Fruit fly (Drosophila melanogaster) whole organism, embryonic: ENCODE data around the gene g.

Experiments used
- Asciz ChIP-seq: fragments of 200-800 bp; sonication (Bioruptor generic); optimal IDR thresholded peaks from 2 replicates; lab custom pipeline; 2017; ENCODE audit warnings: missing biosample characterization, mild to moderate bottlenecking, missing genetic modification characterization, missing genetic modification reagents
- Atf6 ChIP-seq: fragments of 200-800 bp; sonication (Bioruptor generic); IDR thresholded peaks from 2 replicates; pipeline ENCODE4 v1.3.6; 2022; ENCODE audit warnings: missing biosample characterization, missing genetic modification characterization
- Bdp1 ChIP-seq: fragments of 200-800 bp; sonication (Bioruptor generic); optimal IDR thresholded peaks from 3 replicates; lab custom pipeline; 2016; ENCODE audit warnings: missing biosample characterization, missing genetic modification characterization
- Blimp-1 ChIP-seq: fragments of 200-800 bp; sonication (Bioruptor generic); optimal IDR thresholded peaks from 3 replicates; lab custom pipeline; 2018; ENCODE audit warnings: missing biosample characterization, missing genetic modification characterization, mild to moderate bottlenecking, moderate library complexity, missing genetic modification reagents
- CG11560 ChIP-seq: fragments of 200-800 bp; sonication (Bioruptor generic); IDR thresholded peaks from 3 replicates; pipeline ENCODE4 v1.3.6; 2022; ENCODE audit warnings: missing biosample characterization, missing genetic modification characterization
- CG13894 ChIP-seq: fragments of 200-800 bp; sonication (Bioruptor generic); optimal IDR thresholded peaks from 3 replicates; lab custom pipeline; 2018; ENCODE audit warnings: missing biosample characterization, mild to moderate bottlenecking, missing genetic modification characterization, moderate library complexity
- CG1529 ChIP-seq: fragments of 200-800 bp; sonication (Bioruptor generic); optimal IDR thresholded peaks from 3 replicates; lab custom pipeline; 2018; ENCODE audit warnings: missing biosample characterization, missing genetic modification characterization
- CG15514 ChIP-seq: fragments of 200-800 bp; sonication (Bioruptor generic); optimal IDR thresholded peaks from 3 replicates; lab custom pipeline; 2017; ENCODE audit warnings: missing biosample characterization, missing genetic modification characterization, mild to moderate bottlenecking, moderate library complexity, missing genetic modification reagents
- CG17186 ChIP-seq: fragments of 200-800 bp; sonication (Bioruptor generic); optimal IDR thresholded peaks from 3 replicates; lab custom pipeline; 2017; ENCODE audit warnings: missing biosample characterization, missing genetic modification reagents, missing genetic modification characterization
- CG17802 ChIP-seq: fragments of 200-800 bp; sonication (Bioruptor generic); optimal IDR thresholded peaks from 2 replicates; lab custom pipeline; 2018; ENCODE audit warnings: missing biosample characterization, mild to moderate bottlenecking, missing genetic modification characterization, moderate library complexity
- CG18011 ChIP-seq: fragments of 200-800 bp; sonication (Bioruptor generic); optimal IDR thresholded peaks from 2 replicates; lab custom pipeline; 2017; ENCODE audit warnings: missing biosample characterization, missing genetic modification characterization, mild to moderate bottlenecking, moderate library complexity, missing genotype
- CG3847 ChIP-seq: fragments of 200-800 bp; sonication (Bioruptor generic); IDR thresholded peaks from 2 replicates; pipeline ENCODE4 v1.3.6; 2022; ENCODE audit warnings: missing biosample characterization, missing genetic modification characterization
- CG7987 ChIP-seq: fragments of 200-800 bp; sonication (Bioruptor generic); optimal IDR thresholded peaks from 2 replicates; lab custom pipeline; 2018; ENCODE audit warnings: missing biosample characterization, mild to moderate bottlenecking, missing genetic modification characterization, moderate library complexity
- CG8924 ChIP-seq: fragments of 200-800 bp; optimal IDR thresholded peaks from 3 replicates; lab custom pipeline; 2019; ENCODE audit warnings: missing biosample characterization, mild to moderate bottlenecking, missing genetic modification characterization, moderate library complexity
- CoRest ChIP-seq: fragments of 200-800 bp; sonication (Bioruptor generic); optimal IDR thresholded peaks from 3 replicates; lab custom pipeline; 2018; ENCODE audit warnings: missing biosample characterization, mild to moderate bottlenecking, missing genetic modification characterization, moderate library complexity
- Hand ChIP-seq: fragments of 200-800 bp; sonication (Bioruptor generic); optimal IDR thresholded peaks from 2 replicates; lab custom pipeline; 2017; ENCODE audit warnings: mild to moderate bottlenecking, missing biosample characterization, missing genetic modification reagents, missing genetic modification characterization
- MESR4 ChIP-seq: fragments of 200-800 bp; sonication (Bioruptor generic); optimal IDR thresholded peaks from 2 replicates; lab custom pipeline; 2018; ENCODE audit warnings: missing biosample characterization, mild to moderate bottlenecking, missing genetic modification characterization, moderate library complexity
- NC2α ChIP-seq: fragments of 200-800 bp; sonication (Bioruptor generic); optimal IDR thresholded peaks from 2 replicates; lab custom pipeline; 2016; ENCODE audit warnings: missing biosample characterization, missing genetic modification characterization
- NFAT ChIP-seq: fragments of 200-800 bp; sonication (Bioruptor generic); IDR thresholded peaks from 2 replicates; pipeline ENCODE4 v1.3.6; 2022; ENCODE audit warnings: missing biosample characterization, missing genetic modification characterization
- Sry-δ ChIP-seq: fragments of 200-800 bp; sonication (Bioruptor generic); optimal IDR thresholded peaks from 2 replicates; lab custom pipeline; 2016; ENCODE audit warnings: missing biosample characterization, missing genetic modification characterization
- Ssrp ChIP-seq: fragments of 200-800 bp; sonication (Bioruptor generic); optimal IDR thresholded peaks from 2 replicates; lab custom pipeline; 2018; ENCODE audit warnings: missing biosample characterization, mild to moderate bottlenecking, missing genetic modification characterization, moderate library complexity
- abd-A ChIP-seq: fragments of 200-800 bp; sonication (Bioruptor generic); optimal IDR thresholded peaks from 3 replicates; lab custom pipeline; 2019; ENCODE audit warnings: missing biosample characterization, mild to moderate bottlenecking, missing genetic modification characterization, moderate library complexity
- ato ChIP-seq: fragments of 200-800 bp; sonication (Bioruptor generic); IDR thresholded peaks from 2 replicates; pipeline ENCODE4 v1.3.6; 2022; ENCODE audit warnings: missing biosample characterization, missing genetic modification characterization; ENCODE audit not compliant: partially characterized antibody
- bbx ChIP-seq: fragments of 200-800 bp; sonication (Bioruptor generic); IDR thresholded peaks from 2 replicates; pipeline ENCODE4 v1.3.6; 2022; ENCODE audit warnings: missing biosample characterization, missing genetic modification characterization; ENCODE audit not compliant: partially characterized antibody
- cato ChIP-seq: fragments of 200-800 bp; sonication (Bioruptor generic); optimal IDR thresholded peaks from 2 replicates; lab custom pipeline; 2016; ENCODE audit warnings: missing biosample characterization, missing genetic modification characterization, borderline replicate concordance
- cg ChIP-seq: fragments of 200-800 bp; sonication (Bioruptor generic); optimal IDR thresholded peaks from 3 replicates; lab custom pipeline; 2019; ENCODE audit warnings: missing biosample characterization, mild to moderate bottlenecking, missing genetic modification characterization, moderate library complexity
- danr ChIP-seq: fragments of 200-800 bp; sonication (Bioruptor generic); IDR thresholded peaks from 2 replicates; pipeline ENCODE4 v1.3.6; 2022; ENCODE audit warnings: missing biosample characterization, missing genetic modification characterization
- esg ChIP-seq: fragments of 200-800 bp; sonication (Bioruptor generic); conservative IDR thresholded peaks from 2 replicates; pipeline ENCODE4 v1.3.6; 2022; ENCODE audit warnings: missing biosample characterization, missing genetic modification characterization
- fd64A ChIP-seq: fragments of 200-800 bp; sonication (Bioruptor generic); optimal IDR thresholded peaks from 3 replicates; lab custom pipeline; 2018; ENCODE audit warnings: missing biosample characterization, mild to moderate bottlenecking, missing genetic modification characterization
- fd96Cb ChIP-seq: fragments of 200-800 bp; sonication (Bioruptor generic); optimal IDR thresholded peaks from 2 replicates; lab custom pipeline; 2018; ENCODE audit warnings: missing biosample characterization, mild to moderate bottlenecking, missing genetic modification characterization, moderate library complexity
- grn ChIP-seq: fragments of 200-800 bp; sonication (Bioruptor generic); optimal IDR thresholded peaks from 3 replicates; lab custom pipeline; 2017; ENCODE audit warnings: missing biosample characterization, missing genetic modification characterization
- ham ChIP-seq: fragments of 200-800 bp; sonication (Bioruptor generic); IDR thresholded peaks from 2 replicates; pipeline ENCODE4 v1.3.6; 2022; ENCODE audit warnings: missing biosample characterization, missing genetic modification characterization
- hbn ChIP-seq: fragments of 200-800 bp; sonication (Bioruptor generic); IDR thresholded peaks from 2 replicates; pipeline ENCODE4 v1.3.6; 2022; ENCODE audit warnings: missing biosample characterization, missing genetic modification characterization; ENCODE audit not compliant: partially characterized antibody
- lmd ChIP-seq: fragments of 200-800 bp; sonication (Bioruptor generic); IDR thresholded peaks from 2 replicates; pipeline ENCODE4 v1.3.6; 2022; ENCODE audit warnings: missing biosample characterization, missing genetic modification characterization
- maf-S ChIP-seq: fragments of 200-800 bp; sonication (Bioruptor generic); optimal IDR thresholded peaks from 2 replicates; lab custom pipeline; 2016; ENCODE audit warnings: missing biosample characterization, missing genetic modification characterization
- p53 ChIP-seq: fragments of 200-800 bp; sonication (Bioruptor generic); optimal IDR thresholded peaks from 2 replicates; lab custom pipeline; 2016; ENCODE audit warnings: missing biosample characterization, missing genetic modification characterization
- prd ChIP-seq, 3 experiments: fragments of >200 bp in 2 of 3; fragments of 200-800 bp in 1 of 3; sonication (Bioruptor generic) in 1 of 3; optimal IDR thresholded peaks in 2 of 3; IDR thresholded peaks in 1 of 3; 2 replicates in 2 of 3; 3 replicates in 1 of 3; pipeline versions ENCODE4 v1.3.6 to Lab custom; 2017 to 2022; ENCODE audit warnings: missing biosample characterization in 1 of 3, missing genetic modification characterization in 1 of 3
- sc ChIP-seq, 3 experiments: fragments of >200 bp in 2 of 3; fragments of 200-800 bp in 1 of 3; sonication (Bioruptor generic) in 1 of 3; optimal IDR thresholded peaks; 2 replicates in 2 of 3; 3 replicates in 1 of 3; lab custom pipeline; 2017; ENCODE audit warnings: mild to moderate bottlenecking in 1 of 3, missing biosample characterization in 1 of 3, missing genetic modification characterization in 1 of 3, missing genetic modification reagents in 1 of 3
- tin ChIP-seq: fragments of 200-800 bp; sonication (Bioruptor generic); optimal IDR thresholded peaks from 3 replicates; lab custom pipeline; 2016; ENCODE audit warnings: missing biosample characterization, missing genetic modification characterization
- tll ChIP-seq, 2 experiments: fragments of 200-800 bp in 1 of 2; fragments of >200 bp in 1 of 2; sonication (Bioruptor generic) in 1 of 2; optimal IDR thresholded peaks; 2 replicates each; lab custom pipeline; 2017 to 2019; ENCODE audit warnings: missing biosample characterization in 2 of 2, missing genetic modification characterization in 2 of 2, mild to moderate bottlenecking in 1 of 2, moderate library complexity in 1 of 2
- tna ChIP-seq: fragments of 200-800 bp; sonication (Bioruptor generic); IDR thresholded peaks from 2 replicates; pipeline ENCODE4 v1.3.6; 2022; ENCODE audit warnings: missing biosample characterization, missing genetic modification characterization; ENCODE audit not compliant: partially characterized antibody
- tup ChIP-seq: fragments of 200-800 bp; sonication (Bioruptor generic); optimal IDR thresholded peaks from 2 replicates; lab custom pipeline; 2016; ENCODE audit warnings: missing biosample characterization, mild to moderate bottlenecking, missing genetic modification characterization, moderate library complexity
- unc-4 ChIP-seq: fragments of 200-800 bp; sonication (Bioruptor generic); IDR thresholded peaks from 2 replicates; pipeline ENCODE4 v1.3.6; 2022; ENCODE audit warnings: missing biosample characterization, missing genetic modification characterization; ENCODE audit not compliant: partially characterized antibody
- zen2 ChIP-seq: fragments of 200-800 bp; sonication (Bioruptor generic); IDR thresholded peaks from 3 replicates; pipeline ENCODE4 v1.3.6; 2022; ENCODE audit warnings: missing biosample characterization, missing genetic modification characterization; ENCODE audit not compliant: partially characterized antibody
- zf30C ChIP-seq: fragments of 200-800 bp; sonication (Bioruptor generic); optimal IDR thresholded peaks from 3 replicates; lab custom pipeline; 2018; ENCODE audit warnings: missing biosample characterization, mild to moderate bottlenecking, missing genetic modification characterization
- zfh1 ChIP-seq: fragments of 200-800 bp; sonication (Bioruptor generic); IDR thresholded peaks from 3 replicates; pipeline ENCODE4 v1.3.6; 2022; ENCODE audit warnings: missing biosample characterization, missing genetic modification characterization

g gene

DNA sequence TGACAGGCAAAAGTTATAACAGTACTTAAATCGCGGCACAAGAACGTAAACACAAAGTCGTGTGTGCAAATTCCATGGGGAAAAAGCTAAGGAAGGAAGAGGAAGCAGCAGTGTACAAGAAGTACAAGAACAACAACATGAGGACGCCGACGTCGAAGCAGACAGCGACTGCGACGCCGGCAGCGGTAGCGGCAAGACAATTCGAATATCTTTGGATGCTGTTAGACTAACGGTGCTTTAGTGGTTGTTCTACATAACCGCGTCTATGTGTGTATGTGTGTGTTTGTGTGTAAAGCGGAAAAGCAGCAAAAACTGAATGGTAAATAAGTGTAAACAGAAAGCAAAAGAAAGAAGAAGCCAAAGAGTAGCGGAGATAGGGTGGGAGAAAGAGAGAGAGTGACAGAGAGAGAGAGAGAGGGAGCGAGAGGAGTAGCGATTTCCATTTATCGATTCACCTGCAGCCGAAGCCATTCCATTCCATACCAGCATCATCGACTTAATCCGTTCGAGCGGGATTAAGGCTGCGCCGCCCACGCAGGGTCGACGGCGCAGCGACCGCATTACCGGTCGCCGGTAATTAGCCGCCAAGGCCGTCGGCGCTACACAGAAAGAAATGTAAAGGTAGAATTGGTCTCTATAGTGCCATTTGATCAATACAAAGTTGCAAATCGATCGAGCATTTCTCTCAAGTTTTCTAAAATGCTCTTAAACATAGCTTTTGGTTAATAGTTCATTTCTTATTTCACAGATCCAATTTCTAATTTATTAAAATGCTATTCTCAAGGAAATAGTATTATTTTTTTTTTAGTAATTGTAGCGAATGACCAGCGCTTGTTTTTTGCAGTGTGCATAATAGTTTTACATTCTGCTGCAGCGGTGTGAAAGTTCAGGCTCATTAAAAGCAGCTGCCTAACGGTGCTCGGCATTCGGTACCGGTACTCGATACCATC, 48.2 kb upstream of the g start (continued):
- TF ChIP-seq Asciz (GFP tag; lab: Kevin White, UChicago) (peak; percentile 61), Ssrp (tag; lab: Kevin White, UChicago) (peak; percentile 70), tin (peak; percentile 45), maf-S (GFP tag; lab: Kevin White, UChicago) (peak; percentile 14), CG1529 (peak; percentile 35), abd-A (tag; lab: Kevin White, UChicago) (peak; percentile 50), CG7987 (GFP tag; lab: Kevin White, UChicago) (no peak), prd (optimal IDR thresholded peaks at IDR 0.05; lab: Kevin White, UChicago) (no peak), prd (GFP tag; IDR thresholded peaks at IDR 0.05; lab: Robert Waterston, UW) (peak; percentile 34; the same call in 2 of the 3 replicates), CG13894 (tag; lab: Kevin White, UChicago) (no peak), zf30C (GFP tag; lab: Kevin White, UChicago) (peak; percentile 41), tll (GFP tag; optimal IDR thresholded peaks at IDR 0.05; lab: Kevin White, UChicago) (no peak), Bdp1 (GFP tag; lab: Kevin White, UChicago) (no peak), zfh1 (GFP tag; lab: Robert Waterston, UW) (peak; percentile 41; the same call in 1 of the 3 replicates), danr (0 out of 2 replicates have a peak, but pooled peaks have one; percentile 19), fd96Cb (tag; lab: Kevin White, UChicago) (peak; percentile 48), CoRest (tag; lab: Kevin White, UChicago) (peak; percentile 52), fd64A (GFP tag; lab: Kevin White, UChicago) (no peak), CG3847 (GFP tag; lab: Robert Waterston, UW) (peak; percentile 35; the same call in 1 of the 2 replicates), zen2 (GFP tag; lab: Robert Waterston, UW) (no peak), lmd (GFP tag; lab: Robert Waterston, UW) (peak; percentile 52; the same call in 1 of the 2 replicates), Blimp-1 (GFP tag; lab: Kevin White, UChicago) (peak; percentile 60), CG18011 (no peak), CG17802 (tag; lab: Kevin White, UChicago) (peak; percentile 6), cato (GFP tag; lab: Kevin White, UChicago) (peak; percentile 10), NFAT (GFP tag; lab: Robert Waterston, UW) (no peak), Atf6 (GFP tag; lab: Robert Waterston, UW) (peak; percentile 52; the same call in 1 of the 2 replicates), esg (no peak), sc (optimal IDR thresholded peaks at IDR 0.05; lab: Kevin White, UChicago) (no peak), sc (GFP tag; optimal IDR thresholded peaks at IDR 0.05; lab: Kevin White, UChicago) (peak; percentile 62), CG11560 (tag; lab: Robert Waterston, UW) (no peak), hbn (GFP tag; lab: Robert Waterston, UW) (no peak), cg (GFP tag; lab: Kevin White, UChicago) (peak; percentile 63), grn (GFP tag; lab: Kevin White, UChicago) (no peak), CG15514 (peak; percentile 18), tup (GFP tag; lab: Kevin White, UChicago) (peak; percentile 17)

DNA sequence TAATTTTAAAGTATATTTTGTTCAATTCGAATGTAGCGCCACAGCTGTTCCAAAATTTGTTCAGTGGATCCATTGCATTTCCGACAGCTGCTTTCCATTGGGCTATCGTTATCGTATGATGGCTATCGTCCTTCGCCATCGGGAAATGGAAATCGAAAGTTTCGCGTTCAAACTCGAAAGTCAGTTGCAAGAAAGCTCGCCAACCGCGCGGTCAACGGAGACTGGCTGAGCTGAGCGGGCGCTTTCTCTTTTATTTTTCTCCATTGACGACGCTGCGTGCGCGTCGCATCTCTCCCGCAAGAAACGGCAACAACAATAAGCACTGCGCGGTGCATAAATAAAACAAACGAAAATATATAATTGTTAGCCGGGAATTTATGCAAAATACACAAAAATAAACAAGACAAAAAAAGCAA, 47.5 kb upstream of the g start, which contains the start of gene inaE:
Gene inaE (plus strand): TSS at position 181 of the 416 bp plus-strand sequence.
- TF ChIP-seq ato (peak; percentile 53), Hand (GFP tag; lab: Kevin White, UChicago) (peak; percentile 38), tna (GFP tag; lab: Robert Waterston, UW) (peak; percentile 66), unc-4 (GFP tag; lab: Robert Waterston, UW) (peak; percentile 44; the same call in 1 of the 2 replicates), MESR4 (GFP tag; lab: Kevin White, UChicago) (peak; percentile 17), Sry-δ (GFP tag; lab: Kevin White, UChicago) (peak; percentile 43), grn (GFP tag; lab: Kevin White, UChicago) (peak; percentile 14), CG8924 (tag; lab: Kevin White, UChicago) (peak; percentile 1), p53 (GFP tag; lab: Kevin White, UChicago) (no peak), NC2α (GFP tag; lab: Kevin White, UChicago) (no peak), bbx (GFP tag; lab: Robert Waterston, UW) (peak; percentile 73), CG17186 (GFP tag; lab: Kevin White, UChicago) (peak; percentile 80), ham (GFP tag; lab: Robert Waterston, UW) (no peak)
